Fruit fly (Drosophila melanogaster): ENCODE measurements around the gene Gorab.

Gene Gorab

dm6 chr3L:17475979-17476393 is 47.4 kb upstream of the Gorab start, which contains the start of gene CG34250:
Gene CG34250 (plus strand): TSS chr3L:17476222.
- peak; percentile 24 for TF ChIP-seq fru (GFP tag; optimal IDR thresholded peaks at IDR 0.05)
- TF ChIP-seq Dfd (GFP tag; optimal IDR thresholded peaks at IDR 0.05), result no peak
- peak; percentile 40 for TF ChIP-seq HLH106 (tag; optimal IDR thresholded peaks at IDR 0.05)
- TF ChIP-seq GATAd (GFP tag; optimal IDR thresholded peaks at IDR 0.05), result no peak
- TF ChIP-seq Abd-B (GFP tag; optimal IDR thresholded peaks at IDR 0.05), result no peak
- TF ChIP-seq Sp1 (GFP tag; optimal IDR thresholded peaks at IDR 0.05), result peak; percentile 19
- TF ChIP-seq CG32264 (GFP tag; optimal IDR thresholded peaks at IDR 0.05), result no peak
- no peak for TF ChIP-seq N (GFP tag; optimal IDR thresholded peaks at IDR 0.05)
- peak; percentile 64 for TF ChIP-seq tai (GFP tag; optimal IDR thresholded peaks at IDR 0.05)
- no peak for TF ChIP-seq Dif (GFP tag; optimal IDR thresholded peaks at IDR 0.05; ENCODE audit: partially characterized antibody)
- TF ChIP-seq Hr78 (GFP tag; optimal IDR thresholded peaks at IDR 0.05), result no peak
- TF ChIP-seq Myc (optimal IDR thresholded peaks at IDR 0.05), result peak; percentile 11
- peak in 1 of 2 experiments; percentile 52 for TF ChIP-seq foxo (GFP tag; optimal IDR thresholded peaks at IDR 0.05)
- peak; percentile 67 for TF ChIP-seq dsf (GFP tag; optimal IDR thresholded peaks at IDR 0.05; ENCODE audit: borderline replicate concordance)
- no peak for TF ChIP-seq jim (GFP tag; optimal IDR thresholded peaks at IDR 0.05)
- peak; percentile 59 for TF ChIP-seq Hnf4 (GFP tag; optimal IDR thresholded peaks at IDR 0.05)
- TF ChIP-seq Mio (GFP tag; optimal IDR thresholded peaks at IDR 0.05), result no peak
- TF ChIP-seq OdsH (GFP tag; optimal IDR thresholded peaks at IDR 0.05), result peak; percentile 30
- no peak for TF ChIP-seq dl (GFP tag; optimal IDR thresholded peaks at IDR 0.05; ENCODE audit: insufficient read depth in 1 of 2, partially characterized antibody in 2 of 2)
- peak; percentile 37 for TF ChIP-seq rgr (GFP tag; optimal IDR thresholded peaks at IDR 0.05)
- TF ChIP-seq pan (optimal IDR thresholded peaks at IDR 0.05), result no peak
- TF ChIP-seq Rel (GFP tag; optimal IDR thresholded peaks at IDR 0.05), result no peak
- peak; percentile 7 for TF ChIP-seq Rel (tag; optimal IDR thresholded peaks at IDR 0.05)
- peak; percentile 72 for TF ChIP-seq brk (GFP tag; optimal IDR thresholded peaks at IDR 0.05)
- TF ChIP-seq woc (GFP tag; optimal IDR thresholded peaks at IDR 0.05), result no peak
- TF ChIP-seq CrebA (GFP tag; optimal IDR thresholded peaks at IDR 0.05; ENCODE audit: borderline replicate concordance), result no peak
- no peak for TF ChIP-seq dmrt93B (GFP tag; optimal IDR thresholded peaks at IDR 0.05)
- no peak for TF ChIP-seq CG9705 (GFP tag; optimal IDR thresholded peaks at IDR 0.05)
- peak; percentile 4 for TF ChIP-seq ey (GFP tag; optimal IDR thresholded peaks at IDR 0.05)
- TF ChIP-seq Hr83 (GFP tag; optimal IDR thresholded peaks at IDR 0.05; ENCODE audit: poor library complexity, severe bottlenecking), result peak; percentile 13
- peak; percentile 68 for TF ChIP-seq Jra (GFP tag; optimal IDR thresholded peaks at IDR 0.05)
- TF ChIP-seq h (GFP tag; optimal IDR thresholded peaks at IDR 0.05), result peak; percentile 62
- peak; percentile 50 for TF ChIP-seq sage (GFP tag; optimal IDR thresholded peaks at IDR 0.05)
- no peak for TF ChIP-seq sv (GFP tag; optimal IDR thresholded peaks at IDR 0.05)
- TF ChIP-seq psq (GFP tag; optimal IDR thresholded peaks at IDR 0.05), result peak; percentile 29
- no peak for TF ChIP-seq Vsx2 (GFP tag; optimal IDR thresholded peaks at IDR 0.05; ENCODE audit: partially characterized antibody)
- TF ChIP-seq lola (GFP tag; optimal IDR thresholded peaks at IDR 0.05), result no peak
- TF ChIP-seq br (GFP tag; optimal IDR thresholded peaks at IDR 0.05), result peak; percentile 14
- TF ChIP-seq usp (GFP tag; optimal IDR thresholded peaks at IDR 0.05), result no peak

dm6 chr3L:17474711-17475451 is 46.2 kb upstream of the Gorab start, which contains the start of the genes UQCR-Q and CG46525:
Gene UQCR-Q (plus strand): TSS chr3L:17474761.
Gene CG46525 (plus strand): TSS chr3L:17475220.
- no peak for TF ChIP-seq dl (GFP tag; optimal IDR thresholded peaks at IDR 0.05; ENCODE audit: insufficient read depth in 1 of 2, partially characterized antibody in 2 of 2)
- TF ChIP-seq sage (GFP tag; optimal IDR thresholded peaks at IDR 0.05), result no peak
- TF ChIP-seq pan (optimal IDR thresholded peaks at IDR 0.05), result no peak
- TF ChIP-seq h (GFP tag; optimal IDR thresholded peaks at IDR 0.05), result peak; percentile 12
- TF ChIP-seq Myc (optimal IDR thresholded peaks at IDR 0.05), result peak; percentile 50
- TF ChIP-seq HLH106 (tag; optimal IDR thresholded peaks at IDR 0.05), result no peak
- no peak for TF ChIP-seq Rel (GFP tag; optimal IDR thresholded peaks at IDR 0.05)
- TF ChIP-seq Rel (tag; optimal IDR thresholded peaks at IDR 0.05), result peak; percentile 27
- no peak for TF ChIP-seq fru (GFP tag; optimal IDR thresholded peaks at IDR 0.05)
- peak; percentile 13 for TF ChIP-seq brk (GFP tag; optimal IDR thresholded peaks at IDR 0.05)
- TF ChIP-seq Dif (GFP tag; optimal IDR thresholded peaks at IDR 0.05; ENCODE audit: partially characterized antibody), result peak; percentile 4
- TF ChIP-seq woc (GFP tag; optimal IDR thresholded peaks at IDR 0.05), result no peak
- TF ChIP-seq N (GFP tag; optimal IDR thresholded peaks at IDR 0.05), result no peak
- no peak for TF ChIP-seq usp (GFP tag; optimal IDR thresholded peaks at IDR 0.05)
- TF ChIP-seq Hr83 (GFP tag; optimal IDR thresholded peaks at IDR 0.05; ENCODE audit: poor library complexity, severe bottlenecking), result no peak

All from whole organism, wandering third instar larva.